Worm (Caenorhabditis elegans) whole organism, L2 larva: ENCODE measurements around the gene eif-2Bgamma.
"Not testable (repeated sequence)": the region's sequence is repeated elsewhere in the genome, so short reads cannot be mapped to it uniquely, and the experiment has no call there.

Source experiments
- C34F6.9 ChIP-seq: fragments of 150-350 bp; optimal IDR thresholded peaks from 2 replicates; lab custom pipeline; 2014; ENCODE audit warnings: missing biosample characterization, missing genetic modification characterization
- F13H6.1 ChIP-seq: sonication (generic microtip); optimal IDR thresholded peaks from 2 replicates; lab custom pipeline; 2016; ENCODE audit warnings: missing genetic modification characterization, missing compliant biosample characterization
- Y55F3AM.14 ChIP-seq: fragments of 200-800 bp; sonication (Bioruptor generic); optimal IDR thresholded peaks from 2 replicates; lab custom pipeline; 2018; ENCODE audit warnings: mild to moderate bottlenecking, missing genetic modification characterization, missing compliant biosample characterization
- blmp-1 ChIP-seq: sonication (generic microtip); optimal IDR thresholded peaks from 2 replicates; lab custom pipeline; 2017; ENCODE audit warnings: missing genetic modification characterization, mild to moderate bottlenecking, missing compliant biosample characterization, antibody characterized with exemption, moderate library complexity; ENCODE audit not compliant: insufficient read depth
- crh-2 ChIP-seq: sonication (generic microtip); optimal IDR thresholded peaks from 2 replicates; lab custom pipeline; 2017; ENCODE audit warnings: missing biosample characterization, missing genetic modification characterization
- dmd-4 ChIP-seq: sonication (generic microtip); optimal IDR thresholded peaks from 2 replicates; lab custom pipeline; 2017; ENCODE audit warnings: missing biosample characterization, missing genetic modification characterization
- egl-27 ChIP-seq: sonication (generic microtip); optimal IDR thresholded peaks from 3 replicates; lab custom pipeline; 2017; ENCODE audit warnings: missing biosample characterization, missing genetic modification reagents, missing genetic modification characterization
- elt-1 ChIP-seq: fragments of 150-350 bp; optimal IDR thresholded peaks from 2 replicates; lab custom pipeline; 2014; ENCODE audit warnings: missing biosample characterization, missing genetic modification characterization
- elt-3 ChIP-seq: sonication (generic microtip); optimal IDR thresholded peaks from 2 replicates; lab custom pipeline; 2017; ENCODE audit warnings: missing biosample characterization, missing genetic modification characterization
- gmeb-1 ChIP-seq: fragments of 150-350 bp; optimal IDR thresholded peaks from 2 replicates; lab custom pipeline; 2014; ENCODE audit warnings: missing biosample characterization, missing genetic modification characterization
- lin-13 ChIP-seq: fragments of 150-350 bp; optimal IDR thresholded peaks from 2 replicates; lab custom pipeline; 2014; ENCODE audit warnings: missing biosample characterization, missing genetic modification reagents, missing genetic modification characterization
- lsy-2 ChIP-seq, 2 experiments: fragments of 150-350 bp in 1 of 2; sonication (generic microtip) in 1 of 2; optimal IDR thresholded peaks; 2 replicates each; lab custom pipeline; 2014 to 2017; ENCODE audit warnings: missing biosample characterization in 2 of 2, missing genetic modification characterization in 2 of 2
- mab-5 ChIP-seq: fragments of 150-350 bp; optimal IDR thresholded peaks from 2 replicates; lab custom pipeline; 2014; ENCODE audit warnings: missing biosample characterization, missing genetic modification characterization
- mbf-1 ChIP-seq: sonication (generic microtip); optimal IDR thresholded peaks from 2 replicates; lab custom pipeline; 2017; ENCODE audit warnings: missing biosample characterization, missing genetic modification characterization
- nhr-10 ChIP-seq: sonication (generic microtip); optimal IDR thresholded peaks from 2 replicates; lab custom pipeline; 2017; ENCODE audit warnings: missing biosample characterization, missing genetic modification characterization
- nhr-11 ChIP-seq: fragments of 150-350 bp; optimal IDR thresholded peaks from 2 replicates; lab custom pipeline; 2014; ENCODE audit warnings: missing biosample characterization, missing genetic modification characterization
- nhr-12 ChIP-seq: fragments of 150-350 bp; optimal IDR thresholded peaks from 2 replicates; lab custom pipeline; 2014; ENCODE audit warnings: missing biosample characterization, missing genetic modification characterization
- nhr-129 ChIP-seq: fragments of 150-350 bp; optimal IDR thresholded peaks from 2 replicates; lab custom pipeline; 2014; ENCODE audit warnings: missing biosample characterization, missing genetic modification characterization
- nhr-23 ChIP-seq: fragments of 150-350 bp; optimal IDR thresholded peaks from 2 replicates; lab custom pipeline; 2014; ENCODE audit warnings: missing biosample characterization, missing genetic modification reagents, missing genetic modification characterization
- nhr-237 ChIP-seq: fragments of 150-350 bp; optimal IDR thresholded peaks from 2 replicates; lab custom pipeline; 2014; ENCODE audit warnings: missing biosample characterization, missing genetic modification characterization
- nhr-25 ChIP-seq: fragments of 150-350 bp; sonication (generic microtip); optimal IDR thresholded peaks from 3 replicates; lab custom pipeline; 2014; ENCODE audit warnings: missing biosample characterization, missing genetic modification characterization
- peb-1 ChIP-seq: fragments of 150-350 bp; optimal IDR thresholded peaks from 2 replicates; lab custom pipeline; 2014; ENCODE audit warnings: missing biosample characterization, missing genetic modification characterization
- sem-4 ChIP-seq: fragments of 150-350 bp; optimal IDR thresholded peaks from 2 replicates; lab custom pipeline; 2014; ENCODE audit warnings: missing biosample characterization, missing genetic modification reagents, missing genetic modification characterization
- sma-3 ChIP-seq: sonication (generic microtip); optimal IDR thresholded peaks from 2 replicates; lab custom pipeline; 2016; ENCODE audit warnings: missing genetic modification reagents, missing genetic modification characterization, missing compliant biosample characterization
- sma-9 ChIP-seq, 2 experiments: fragments of 150-350 bp in 1 of 2; sonication (generic microtip) in 1 of 2; optimal IDR thresholded peaks; 2 replicates each; lab custom pipeline; 2014 to 2016; ENCODE audit warnings: missing genetic modification characterization in 2 of 2, mild to moderate bottlenecking in 1 of 2, missing biosample characterization in 1 of 2, missing compliant biosample characterization in 1 of 2, missing genetic modification reagents in 1 of 2, moderate library complexity in 1 of 2
- snpc-4 ChIP-seq: fragments of 150-350 bp; optimal IDR thresholded peaks from 2 replicates; lab custom pipeline; 2014; ENCODE audit warnings: missing biosample characterization, missing genetic modification characterization
- unc-39 ChIP-seq: fragments of 150-350 bp; optimal IDR thresholded peaks from 2 replicates; lab custom pipeline; 2014; ENCODE audit warnings: missing biosample characterization, missing genetic modification characterization
- unc-55 ChIP-seq: fragments of 150-350 bp; sonication (generic microtip); optimal IDR thresholded peaks from 3 replicates; lab custom pipeline; 2014; ENCODE audit warnings: missing biosample characterization, missing genetic modification reagents, missing genetic modification characterization
- unc-62 ChIP-seq: fragments of 150-350 bp; optimal IDR thresholded peaks from 2 replicates; lab custom pipeline; 2014; ENCODE audit warnings: missing biosample characterization, missing genetic modification reagents, missing genetic modification characterization
- zag-1 ChIP-seq: fragments of 150-350 bp; optimal IDR thresholded peaks from 2 replicates; lab custom pipeline; 2014; ENCODE audit warnings: missing biosample characterization, missing genetic modification characterization
- ztf-1 ChIP-seq: fragments of 200-800 bp; sonication (Bioruptor generic); conservative IDR thresholded peaks from 2 replicates; pipeline ENCODE4 v1.3.6; 2022; ENCODE audit warnings: missing genetic modification characterization, missing compliant biosample characterization

Gene eif-2Bgamma

DNA sequence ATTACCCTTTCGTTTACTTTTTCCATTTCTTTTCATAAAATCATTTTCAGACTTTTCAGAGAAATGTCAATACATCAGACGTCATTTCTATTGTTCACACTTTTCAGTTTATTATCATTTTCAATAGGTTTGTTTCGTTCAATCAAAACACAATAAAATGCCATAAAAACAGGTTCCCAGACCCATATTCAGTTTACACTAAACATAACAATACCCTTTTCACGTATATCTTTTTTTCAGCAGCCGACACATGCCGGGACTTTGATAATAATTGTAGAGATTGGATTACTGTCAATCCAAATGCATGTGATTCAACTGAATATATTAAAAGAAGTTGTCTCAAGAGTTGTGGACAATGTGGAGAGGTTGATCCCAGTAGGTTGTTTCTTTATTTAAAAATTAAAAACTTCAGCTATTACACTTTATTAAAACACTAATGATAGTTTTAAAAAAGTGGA is 22.4 kb upstream of the eif-2Bgamma start, which contains the start of gene C15F1.1:
Gene C15F1.1, plus strand, starts transcription at position 51 of the 458 bp plus-strand sequence.
- TF ChIP-seq snpc-4 (tag; lab: Kevin White, UChicago) (peak; percentile 67), ztf-1 (no peak), sma-3 (GFP tag; lab: Kevin White, UChicago) (no peak), mab-5 (tag; lab: Kevin White, UChicago) (no peak), elt-1 (tag; lab: Kevin White, UChicago) (no peak), sem-4 (tag; lab: Kevin White, UChicago) (no peak), elt-3 (tag; lab: Kevin White, UChicago) (no peak), F13H6.1 (tag; lab: Kevin White, UChicago) (no peak)

DNA sequence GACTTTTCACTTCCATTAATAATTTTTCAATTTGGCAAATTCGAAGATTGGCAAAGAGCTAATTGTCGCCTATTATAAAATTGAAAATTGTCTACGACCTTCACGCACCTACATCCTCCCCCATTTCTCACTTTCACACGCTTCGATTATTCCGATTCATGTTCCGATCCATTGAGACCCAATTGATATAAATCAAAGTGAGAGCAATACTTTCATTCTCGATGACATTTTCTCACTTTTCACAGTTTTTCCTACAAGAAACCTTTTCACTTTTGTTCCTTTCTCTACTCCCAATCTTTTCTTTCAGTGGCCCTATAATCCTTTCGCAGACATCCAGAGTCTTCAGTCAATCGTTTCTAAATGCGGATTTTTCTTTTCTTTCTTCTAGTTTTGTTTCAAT is 12.2 kb upstream of the eif-2Bgamma start, which contains the start of gene C15F1.2:
Gene C15F1.2, plus strand, starts transcription at position 308 of the 400 bp plus-strand sequence.
- TF ChIP-seq blmp-1 (tag; lab: Kevin White, UChicago): peak; percentile 34
- TF ChIP-seq F13H6.1 (tag; lab: Kevin White, UChicago): no peak
- no peak for TF ChIP-seq ztf-1

DNA sequence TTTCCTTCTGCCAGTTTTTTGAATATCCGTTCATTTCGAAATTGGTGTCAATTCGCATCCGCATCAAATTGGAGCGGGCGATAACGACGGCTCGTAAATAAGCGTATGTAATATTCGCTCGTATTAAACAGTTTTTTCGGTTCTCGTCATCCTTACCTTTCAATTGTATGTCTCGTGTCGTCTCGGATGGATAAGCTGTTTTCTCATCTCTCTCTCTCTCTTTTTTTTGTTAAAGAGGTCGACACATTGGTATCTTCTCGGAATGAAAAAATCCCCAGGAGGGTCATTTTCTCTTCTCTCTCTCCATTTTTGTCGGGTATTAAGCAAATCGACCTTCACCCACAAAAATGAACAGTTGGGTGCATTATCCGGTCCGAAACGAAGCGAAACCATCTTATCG is 11.5 kb upstream of the eif-2Bgamma start:
- no peak for TF ChIP-seq peb-1 (tag; lab: Kevin White, UChicago)

DNA sequence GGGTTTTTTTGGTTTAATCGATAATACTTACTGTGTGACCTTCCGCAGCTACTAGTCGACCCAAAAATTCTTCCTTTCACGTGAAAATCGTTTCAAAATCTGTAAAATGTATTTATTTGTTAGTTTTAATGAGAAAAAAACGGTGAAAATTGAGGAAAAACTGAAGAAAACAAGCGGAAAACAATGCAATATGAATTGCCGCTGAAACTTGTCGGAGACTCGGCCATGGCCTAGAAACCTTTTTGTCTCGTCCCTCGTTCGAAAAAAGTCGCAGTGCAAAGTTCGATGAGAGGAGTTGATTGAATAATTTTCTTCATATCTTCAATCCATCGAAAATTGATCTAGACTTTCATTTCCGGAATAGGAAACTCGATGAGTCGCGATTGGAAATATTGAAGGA is 10.3 kb upstream of the eif-2Bgamma start, which contains the start of gene C15F1.8:
Gene C15F1.8, minus strand, starts transcription at position 101 of the 400 bp plus-strand sequence.
- not testable (repeated sequence) for TF ChIP-seq unc-39 (tag; lab: Kevin White, UChicago); nhr-11; zag-1 (tag; lab: Kevin White, UChicago)

DNA sequence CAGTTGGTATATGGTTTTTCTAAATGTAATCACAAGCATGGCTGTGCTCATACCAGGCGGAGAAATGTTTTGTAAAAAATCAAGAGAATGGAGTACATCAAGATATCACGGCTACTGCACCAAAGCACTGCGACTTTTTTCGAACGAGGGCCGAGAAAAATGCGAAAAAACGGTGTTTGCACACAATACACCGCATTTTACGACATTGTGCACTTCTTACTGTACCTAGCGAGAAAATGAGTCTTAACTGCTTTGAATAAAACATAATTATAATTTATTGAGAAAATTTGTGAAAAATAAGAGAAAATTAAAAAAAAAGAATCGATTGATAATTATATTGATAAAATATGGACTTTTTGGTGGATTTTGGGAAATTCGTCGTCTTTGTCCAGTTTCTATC is 8.3 kb upstream of the eif-2Bgamma start:
- no peak for TF ChIP-seq snpc-4 (tag; lab: Kevin White, UChicago)
- peak in 1 of 2 experiments; percentile 72 for TF ChIP-seq lsy-2 (tag; optimal IDR thresholded peaks at IDR 0.05; lab: Kevin White, UChicago)
- TF ChIP-seq, all 48 proteins: peak for 1

DNA sequence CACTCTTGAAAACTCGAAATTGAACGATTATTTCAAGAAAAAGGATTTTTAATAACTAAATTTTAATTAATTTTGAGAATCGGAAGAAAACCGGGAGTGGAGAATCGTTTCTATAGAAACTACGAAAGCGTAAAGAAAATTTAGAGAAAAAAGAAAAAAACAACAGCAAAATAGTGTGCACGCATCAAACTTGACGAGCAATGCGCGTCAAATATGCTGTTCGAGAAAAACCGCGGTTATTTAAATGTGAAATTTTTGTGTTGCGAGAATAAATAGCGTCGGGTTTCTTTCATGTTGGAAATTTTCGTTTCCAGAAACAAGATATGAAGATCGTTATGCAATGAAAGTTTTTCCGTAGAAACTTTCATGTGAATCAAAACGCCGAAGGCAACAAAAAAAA is 6.6 kb upstream of the eif-2Bgamma start:
- TF ChIP-seq crh-2 (tag; lab: Kevin White, UChicago) (peak; percentile 43), mbf-1 (tag; lab: Kevin White, UChicago) (no peak), egl-27 (tag; lab: Kevin White, UChicago) (no peak), dmd-4 (tag; lab: Kevin White, UChicago) (no peak), Y55F3AM.14 (GFP tag; lab: Kevin White, UChicago) (no peak), elt-1 (tag; lab: Kevin White, UChicago) (no peak), C34F6.9 (tag; lab: Kevin White, UChicago) (peak; percentile 75), sma-3 (GFP tag; lab: Kevin White, UChicago) (peak; percentile 13), nhr-23 (tag; lab: Kevin White, UChicago) (no peak), elt-3 (tag; lab: Kevin White, UChicago) (no peak), lin-13 (peak; percentile 43), nhr-129 (tag; lab: Kevin White, UChicago) (peak; percentile 38), nhr-11 (no peak), ztf-1 (no peak), unc-62 (GFP tag; lab: Kevin White, UChicago) (no peak), sma-9 (GFP tag; optimal IDR thresholded peaks at IDR 0.05; lab: Kevin White, UChicago) (peak; percentile 44), sma-9 (tag; optimal IDR thresholded peaks at IDR 0.05; lab: Kevin White, UChicago) (no peak), unc-55 (GFP tag; lab: Kevin White, UChicago) (peak; percentile 83), nhr-237 (tag; lab: Kevin White, UChicago) (no peak), F13H6.1 (tag; lab: Kevin White, UChicago) (no peak), gmeb-1 (tag; lab: Kevin White, UChicago) (peak; percentile 92), nhr-10 (no peak), nhr-25 (tag; lab: Kevin White, UChicago) (peak; percentile 24), lsy-2 (tag; optimal IDR thresholded peaks at IDR 0.05; lab: Kevin White, UChicago) (peak; percentile 27 to 82), blmp-1 (tag; lab: Kevin White, UChicago) (no peak), nhr-12 (tag; lab: Kevin White, UChicago) (no peak), snpc-4 (tag; lab: Kevin White, UChicago) (peak; percentile 40)
